Fruit fly (Drosophila melanogaster) whole organism, wandering third instar larva: Measurements from ENCODE around the gene CG17300.

ENCODE experiments used
- Abd-B ChIP-seq: fragments of >200 bp; optimal IDR thresholded peaks from 2 replicates; lab custom pipeline; 2017; ENCODE audit warnings: missing biosample characterization, missing genetic modification characterization
- CG32264 ChIP-seq: fragments of 200-800 bp; sonication (Bioruptor generic); optimal IDR thresholded peaks from 2 replicates; lab custom pipeline; 2016; ENCODE audit warnings: missing biosample characterization, missing genetic modification characterization
- CG9705 ChIP-seq: fragments of 200-800 bp; sonication (Bioruptor generic); optimal IDR thresholded peaks from 2 replicates; lab custom pipeline; 2018; ENCODE audit warnings: missing biosample characterization, mild to moderate bottlenecking, missing genetic modification characterization
- CrebA ChIP-seq: fragments of 200-800 bp; sonication (Bioruptor generic); optimal IDR thresholded peaks from 2 replicates; lab custom pipeline; 2016; ENCODE audit warnings: missing biosample characterization, mild to moderate bottlenecking, missing genetic modification characterization, borderline replicate concordance
- Dfd ChIP-seq: fragments of >200 bp; optimal IDR thresholded peaks from 2 replicates; lab custom pipeline; 2017; ENCODE audit warnings: missing biosample characterization, missing genetic modification characterization
- GATAd ChIP-seq: sonication (Bioruptor generic); optimal IDR thresholded peaks from 2 replicates; lab custom pipeline; 2016; ENCODE audit warnings: missing biosample characterization, missing genetic modification characterization
- HLH106 ChIP-seq: fragments of 200-800 bp; optimal IDR thresholded peaks from 3 replicates; lab custom pipeline; 2019; ENCODE audit warnings: missing biosample characterization, mild to moderate bottlenecking, missing genetic modification characterization, moderate library complexity
- Hnf4 ChIP-seq: fragments of 200-800 bp; sonication (Bioruptor generic); optimal IDR thresholded peaks from 2 replicates; lab custom pipeline; 2016; ENCODE audit warnings: missing biosample characterization, mild to moderate bottlenecking, missing genetic modification characterization
- Hr78 ChIP-seq: fragments of >200 bp; optimal IDR thresholded peaks from 2 replicates; lab custom pipeline; 2017; ENCODE audit warnings: missing biosample characterization, missing genetic modification characterization
- Hr83 ChIP-seq: fragments of 200-300 bp; sonication (Bioruptor generic); optimal IDR thresholded peaks from 2 replicates; lab custom pipeline; 2016; ENCODE audit warnings: missing biosample characterization, mild to moderate bottlenecking, missing genetic modification characterization, moderate library complexity; ENCODE audit not compliant: poor library complexity, severe bottlenecking
- Jra ChIP-seq: sonication (Bioruptor generic); optimal IDR thresholded peaks from 2 replicates; lab custom pipeline; 2016; ENCODE audit warnings: missing biosample characterization, missing genetic modification characterization
- Mio ChIP-seq: sonication (Bioruptor generic); optimal IDR thresholded peaks from 2 replicates; lab custom pipeline; 2016; ENCODE audit warnings: missing biosample characterization, missing genetic modification characterization
- Myc ChIP-seq: fragments of >200 bp; optimal IDR thresholded peaks from 2 replicates; lab custom pipeline; 2017
- N ChIP-seq: fragments of >200 bp; optimal IDR thresholded peaks from 2 replicates; lab custom pipeline; 2018; ENCODE audit warnings: missing biosample characterization, missing external identifiers, missing genetic modification characterization
- Rel ChIP-seq, 2 experiments: fragments of 200-800 bp; sonication (Bioruptor generic) in 1 of 2; optimal IDR thresholded peaks; 2 replicates in 1 of 2; 3 replicates in 1 of 2; lab custom pipeline; 2016 to 2019; ENCODE audit warnings: mild to moderate bottlenecking in 2 of 2, missing biosample characterization in 2 of 2, missing genetic modification characterization in 2 of 2, moderate library complexity in 1 of 2
- Sp1 ChIP-seq: fragments of 200-800 bp; sonication (Bioruptor generic); optimal IDR thresholded peaks from 3 replicates; lab custom pipeline; 2019; ENCODE audit warnings: missing biosample characterization, mild to moderate bottlenecking, missing genetic modification characterization, moderate library complexity
- br ChIP-seq: fragments of 200-800 bp; sonication (Bioruptor generic); optimal IDR thresholded peaks from 2 replicates; lab custom pipeline; 2016; ENCODE audit warnings: missing biosample characterization, missing genetic modification characterization
- brk ChIP-seq: fragments of 200-800 bp; sonication (Bioruptor generic); optimal IDR thresholded peaks from 2 replicates; lab custom pipeline; 2016; ENCODE audit warnings: missing biosample characterization, mild to moderate bottlenecking, missing genetic modification characterization
- dl ChIP-seq, 2 experiments: fragments of 175-275, 200-275 bp in 1 of 2; fragments of 200-275 bp in 1 of 2; sonication (Bioruptor generic); optimal IDR thresholded peaks; lab custom pipeline; 2018; ENCODE audit warnings: mild to moderate bottlenecking in 2 of 2, missing biosample characterization in 2 of 2, missing genetic modification characterization in 2 of 2, moderate library complexity in 2 of 2; ENCODE audit not compliant: partially characterized antibody in 2 of 2, insufficient read depth in 1 of 2
- dmrt93B ChIP-seq: fragments of 200-800 bp; sonication (Bioruptor generic); optimal IDR thresholded peaks from 2 replicates; lab custom pipeline; 2018; ENCODE audit warnings: missing biosample characterization, mild to moderate bottlenecking, missing genetic modification characterization
- dsf ChIP-seq: sonication (Bioruptor generic); optimal IDR thresholded peaks from 2 replicates; lab custom pipeline; 2016; ENCODE audit warnings: missing biosample characterization, missing genetic modification characterization, borderline replicate concordance
- foxo ChIP-seq, 2 experiments: fragments of 200-800 bp; sonication (Bioruptor generic); optimal IDR thresholded peaks; 2 replicates in 1 of 2; 3 replicates in 1 of 2; lab custom pipeline; 2016 to 2017; ENCODE audit warnings: missing biosample characterization in 2 of 2, missing genetic modification characterization in 2 of 2
- fru ChIP-seq: fragments of 200-800 bp; sonication (Bioruptor generic); optimal IDR thresholded peaks from 3 replicates; lab custom pipeline; 2016; ENCODE audit warnings: missing biosample characterization, mild to moderate bottlenecking, missing genetic modification characterization
- h ChIP-seq: fragments of 200-800 bp; sonication (Bioruptor generic); optimal IDR thresholded peaks from 3 replicates; lab custom pipeline; 2016; ENCODE audit warnings: missing biosample characterization, mild to moderate bottlenecking, missing genetic modification characterization
- jim ChIP-seq: fragments of 175-275, 200-325 bp; sonication (Bioruptor generic); optimal IDR thresholded peaks from 2 replicates; lab custom pipeline; 2016; ENCODE audit warnings: missing biosample characterization, mild to moderate bottlenecking, missing genetic modification characterization
- pan ChIP-seq: fragments of >200 bp; optimal IDR thresholded peaks from 2 replicates; lab custom pipeline; 2017
- psq ChIP-seq: fragments of 200-800 bp; sonication (Bioruptor generic); optimal IDR thresholded peaks from 3 replicates; lab custom pipeline; 2017; ENCODE audit warnings: missing biosample characterization, mild to moderate bottlenecking, missing genetic modification characterization, moderate library complexity
- rgr ChIP-seq: fragments of 200-800 bp; sonication (Bioruptor generic); optimal IDR thresholded peaks from 3 replicates; lab custom pipeline; 2016; ENCODE audit warnings: missing biosample characterization, mild to moderate bottlenecking, missing genetic modification characterization
- sv ChIP-seq: fragments of 200-800 bp; sonication (Bioruptor generic); optimal IDR thresholded peaks from 3 replicates; lab custom pipeline; 2016; ENCODE audit warnings: missing biosample characterization, missing genetic modification characterization
- usp ChIP-seq: fragments of >200 bp; optimal IDR thresholded peaks from 2 replicates; lab custom pipeline; 2017; ENCODE audit warnings: missing biosample characterization, missing genetic modification characterization
- woc ChIP-seq: sonication (Bioruptor generic); optimal IDR thresholded peaks from 2 replicates; lab custom pipeline; 2016; ENCODE audit warnings: missing biosample characterization, mild to moderate bottlenecking, missing genetic modification characterization

Gene CG17300

DNA sequence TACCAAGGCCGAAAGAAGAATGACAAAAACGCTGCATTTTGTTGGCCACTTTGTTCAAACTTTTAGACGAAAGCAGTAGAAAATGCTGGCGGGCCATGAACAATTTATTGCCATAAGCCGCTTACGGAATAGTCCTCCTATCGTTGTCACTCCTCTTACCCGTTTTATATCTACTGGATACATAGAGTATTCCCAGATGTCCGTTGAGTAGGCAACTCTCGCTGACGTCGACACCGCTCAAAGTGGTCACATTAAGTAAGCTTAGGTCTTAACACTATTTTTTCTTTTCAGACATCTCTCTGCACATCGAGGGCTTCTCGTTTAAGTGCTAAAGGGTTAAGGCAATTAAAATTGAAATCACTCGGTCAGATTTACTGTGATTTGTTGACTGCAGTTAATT lies 3.7 kb downstream of the CG17300 start:
- no peak for TF ChIP-seq fru (GFP tag; lab: Kevin White, UChicago)
- no peak for TF ChIP-seq dsf (GFP tag; lab: Kevin White, UChicago)
- no peak for TF ChIP-seq pan (lab: Kevin White, UChicago)
- no peak for TF ChIP-seq dmrt93B
- TF ChIP-seq foxo (GFP tag; optimal IDR thresholded peaks at IDR 0.05; lab: Kevin White, UChicago): no peak
- TF ChIP-seq woc: no peak
- no peak for TF ChIP-seq GATAd
- no peak for TF ChIP-seq HLH106 (tag; lab: Kevin White, UChicago)
- no peak for TF ChIP-seq Rel (GFP tag; optimal IDR thresholded peaks at IDR 0.05; lab: Kevin White, UChicago)
- no peak for TF ChIP-seq Rel (tag; optimal IDR thresholded peaks at IDR 0.05; lab: Kevin White, UChicago)
- no peak for TF ChIP-seq brk (GFP tag; lab: Kevin White, UChicago)
- no peak for TF ChIP-seq Hr78 (GFP tag; lab: Kevin White, UChicago)
- TF ChIP-seq N (GFP tag; lab: Kevin White, UChicago): no peak
- TF ChIP-seq jim (GFP tag; lab: Kevin White, UChicago): no peak
- no peak for TF ChIP-seq h (GFP tag; lab: Kevin White, UChicago)
- no peak for TF ChIP-seq Hr83
- TF ChIP-seq Myc (lab: Kevin White, UChicago): no peak

- no peak for TF ChIP-seq dsf (GFP tag; lab: Kevin White, UChicago)
- no peak for TF ChIP-seq Hnf4 (GFP tag; lab: Kevin White, UChicago)
- no peak for TF ChIP-seq CG9705 (GFP tag; lab: Kevin White, UChicago)
- TF ChIP-seq Jra: no peak
- TF ChIP-seq pan (lab: Kevin White, UChicago): no peak
- TF ChIP-seq Mio (GFP tag; lab: Kevin White, UChicago): no peak
- no peak for TF ChIP-seq Hr78 (GFP tag; lab: Kevin White, UChicago)
- TF ChIP-seq sv: no peak
- TF ChIP-seq dl (GFP tag; optimal IDR thresholded peaks at IDR 0.05; lab: Kevin White, UChicago; ENCODE audit: insufficient read depth in 1 of 2, partially characterized antibody in 2 of 2): no peak
- TF ChIP-seq br (GFP tag; lab: Kevin White, UChicago): no peak
Measured at dm6 chr3L:13081284-13081937, 5.7 kb downstream of the CG17300 start.

DNA sequence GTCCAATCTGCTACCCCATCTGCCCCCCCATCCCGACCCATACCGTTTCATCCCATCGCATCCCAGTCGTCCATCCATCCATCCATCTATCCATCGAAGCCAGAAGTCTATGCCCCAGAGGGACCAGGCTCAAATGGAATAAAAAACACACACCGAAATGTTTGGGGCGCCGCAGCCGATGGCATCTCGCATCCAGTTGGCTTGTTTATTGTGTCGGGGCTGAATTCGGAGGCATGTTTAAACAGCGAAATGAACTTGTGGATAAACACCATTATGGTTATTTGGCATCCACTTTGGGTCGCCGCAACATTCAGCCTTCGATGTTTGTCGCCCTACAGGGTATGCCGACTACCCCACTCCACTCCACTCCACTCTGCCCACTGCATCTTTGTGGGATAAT lies 6.7 kb downstream of the CG17300 start:
- TF ChIP-seq fru (GFP tag; lab: Kevin White, UChicago): no peak
- TF ChIP-seq foxo (GFP tag; optimal IDR thresholded peaks at IDR 0.05; lab: Kevin White, UChicago): no peak
- no peak for TF ChIP-seq rgr (GFP tag; lab: Kevin White, UChicago)
- TF ChIP-seq psq: no peak
- no peak for TF ChIP-seq dsf (GFP tag; lab: Kevin White, UChicago)
- TF ChIP-seq Jra: no peak
- no peak for TF ChIP-seq woc

DNA sequence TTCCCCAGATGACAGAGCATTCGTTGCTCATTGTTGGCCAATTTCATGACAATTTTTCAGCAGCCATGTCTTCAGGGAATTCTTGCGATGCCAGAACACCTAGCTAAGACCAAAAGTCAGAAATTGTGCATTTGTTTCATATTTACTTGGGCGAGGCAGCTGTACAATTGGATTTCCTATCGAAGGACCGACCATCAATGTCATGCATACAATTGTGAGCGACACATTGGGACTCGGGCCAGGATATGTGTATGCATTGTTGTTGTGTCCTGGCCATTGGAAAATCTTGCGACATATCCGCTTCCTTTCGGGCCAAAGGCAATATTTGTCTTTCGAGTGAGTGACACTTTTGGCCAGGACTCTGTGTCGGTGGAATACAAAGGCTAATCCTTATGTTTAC lies 9.8 kb downstream of the CG17300 start:
- TF ChIP-seq Dfd (GFP tag; lab: Kevin White, UChicago) (no peak), Abd-B (no peak), Sp1 (GFP tag; lab: Kevin White, UChicago) (no peak), woc (no peak), CrebA (GFP tag; lab: Kevin White, UChicago) (no peak), usp (GFP tag; lab: Kevin White, UChicago) (no peak), Mio (GFP tag; lab: Kevin White, UChicago) (no peak), CG9705 (GFP tag; lab: Kevin White, UChicago) (no peak)

dm6 chr3L:13074084-13074624 lies 12.9 kb downstream of the CG17300 start:
- no peak for TF ChIP-seq CG9705 (GFP tag; lab: Kevin White, UChicago)
- TF ChIP-seq Dfd (GFP tag; lab: Kevin White, UChicago): no peak
- no peak for TF ChIP-seq br (GFP tag; lab: Kevin White, UChicago)
- no peak for TF ChIP-seq Myc (lab: Kevin White, UChicago)
- TF ChIP-seq psq: peak; percentile 44
- no peak for TF ChIP-seq Abd-B
- no peak for TF ChIP-seq Hr78 (GFP tag; lab: Kevin White, UChicago)
- no peak for TF ChIP-seq fru (GFP tag; lab: Kevin White, UChicago)
- peak; percentile 9 for TF ChIP-seq CrebA (GFP tag; lab: Kevin White, UChicago)
- no peak for TF ChIP-seq brk (GFP tag; lab: Kevin White, UChicago)
- no peak for TF ChIP-seq dsf (GFP tag; lab: Kevin White, UChicago)
- no peak for TF ChIP-seq CG32264
- TF ChIP-seq dl (GFP tag; optimal IDR thresholded peaks at IDR 0.05; lab: Kevin White, UChicago; ENCODE audit: insufficient read depth in 1 of 2, partially characterized antibody in 2 of 2): no peak
